Worm (Caenorhabditis elegans) whole organism, L4 larva: ENCODE results near the gene gst-24.
A peak's percentile ranks its signal among the peaks of the same experiment; 100 is the strongest.

Experiments
- D1046.2 ChIP-seq: fragments of 200-800 bp; sonication (Bioruptor generic); IDR thresholded peaks from 2 replicates; pipeline ENCODE4 v1.3.6; 2022; ENCODE audit warnings: missing genetic modification characterization, missing compliant biosample characterization
- F37D6.2 ChIP-seq: sonication (generic microtip); optimal IDR thresholded peaks from 2 replicates; lab custom pipeline; 2016; ENCODE audit warnings: mild to moderate bottlenecking, missing genetic modification characterization, missing compliant biosample characterization
- R02D3.7 ChIP-seq: fragments of 150-350 bp; sonication (generic microtip); optimal IDR thresholded peaks from 3 replicates; lab custom pipeline; 2014; ENCODE audit warnings: missing biosample characterization, missing genetic modification characterization
- T20F7.1 ChIP-seq: fragments of 200-800 bp; sonication (Bioruptor generic); optimal IDR thresholded peaks from 2 replicates; lab custom pipeline; 2018; ENCODE audit warnings: mild to moderate bottlenecking, missing genetic modification characterization, missing compliant biosample characterization
- T26A8.4 ChIP-seq: fragments of 200-800 bp; sonication (Bioruptor generic); IDR thresholded peaks from 2 replicates; pipeline ENCODE4 v1.3.6; 2022; ENCODE audit warnings: missing genetic modification characterization, missing compliant biosample characterization
- Y105C5A.15 ChIP-seq: fragments of 200-800 bp; sonication (Bioruptor generic); IDR thresholded peaks from 2 replicates; pipeline ENCODE4 v1.3.6; 2022; ENCODE audit warnings: missing genetic modification characterization, missing compliant biosample characterization
- Y48G9A.11 ChIP-seq: fragments of 200-800 bp; sonication (Bioruptor generic); IDR thresholded peaks from 2 replicates; pipeline ENCODE4 v1.3.6; 2022; ENCODE audit warnings: missing genetic modification reagents, missing genetic modification characterization, missing compliant biosample characterization
- aha-1 ChIP-seq: fragments of 150-350 bp; peaks from one replicate; lab custom pipeline; 2014; ENCODE audit warnings: missing biosample characterization, missing genetic modification characterization
- ama-1 ChIP-seq: fragments of 150-350 bp; optimal IDR thresholded peaks from 2 replicates; lab custom pipeline; 2014; ENCODE audit warnings: inconsistent platforms, mixed read lengths
- attf-4 ChIP-seq: sonication (generic microtip); optimal IDR thresholded peaks from 3 replicates; lab custom pipeline; 2017; ENCODE audit warnings: missing biosample characterization, missing genetic modification characterization
- ceh-28 ChIP-seq: fragments of 150-350 bp; optimal IDR thresholded peaks from 2 replicates; lab custom pipeline; 2014; ENCODE audit warnings: missing biosample characterization, missing genetic modification reagents, missing genetic modification characterization
- ceh-82 ChIP-seq: sonication (generic microtip); optimal IDR thresholded peaks from 2 replicates; lab custom pipeline; 2017; ENCODE audit warnings: missing biosample characterization, missing genetic modification characterization
- ces-1 ChIP-seq: fragments of 150-350 bp; sonication (generic microtip); optimal IDR thresholded peaks from 4 replicates; lab custom pipeline; 2014; ENCODE audit warnings: missing biosample characterization, missing genetic modification reagents, missing genetic modification characterization
- cey-2 ChIP-seq: sonication (generic microtip); optimal IDR thresholded peaks from 3 replicates; lab custom pipeline; 2017; ENCODE audit warnings: missing genetic modification characterization, mild to moderate bottlenecking, missing compliant biosample characterization, antibody characterized with exemption, borderline replicate concordance; ENCODE audit not compliant: insufficient read depth
- ctbp-1 ChIP-seq: fragments of 200-800 bp; sonication (Bioruptor generic); IDR thresholded peaks from 2 replicates; pipeline ENCODE4 v1.3.6; 2022; ENCODE audit warnings: missing genetic modification reagents, missing genetic modification characterization, missing compliant biosample characterization
- daf-12 ChIP-seq: fragments of 150-350 bp; optimal IDR thresholded peaks from 2 replicates; lab custom pipeline; 2014; ENCODE audit warnings: missing biosample characterization, missing genetic modification reagents, missing genetic modification characterization
- daf-16 ChIP-seq, 3 experiments: sonication (generic microtip); optimal IDR thresholded peaks; 2 replicates each; lab custom pipeline; 2016 to 2017; ENCODE audit warnings: missing genetic modification characterization in 3 of 3, missing genetic modification reagents in 3 of 3, mild to moderate bottlenecking in 2 of 3, missing compliant biosample characterization in 2 of 3, missing biosample characterization in 1 of 3, moderate library complexity in 1 of 3
- dmd-6 ChIP-seq: fragments of 200-800 bp; sonication (Bioruptor generic); IDR thresholded peaks from 2 replicates; pipeline ENCODE4 v1.3.6; 2022; ENCODE audit warnings: missing genetic modification reagents, missing genetic modification characterization, missing compliant biosample characterization
- dmd-8 ChIP-seq: fragments of 200-800 bp; sonication (Bioruptor generic); IDR thresholded peaks from 2 replicates; pipeline ENCODE4 v1.3.6; 2022; ENCODE audit warnings: missing genetic modification characterization, missing compliant biosample characterization
- dmd-9 ChIP-seq: fragments of 200-800 bp; sonication (Bioruptor generic); IDR thresholded peaks from 2 replicates; pipeline ENCODE4 v1.3.6; 2022; ENCODE audit warnings: missing genetic modification reagents, missing genetic modification characterization, missing compliant biosample characterization
- dve-1 ChIP-seq: sonication (generic microtip); optimal IDR thresholded peaks from 2 replicates; lab custom pipeline; 2017; ENCODE audit warnings: antibody characterized with exemption, mild to moderate bottlenecking, missing genetic modification characterization, missing compliant biosample characterization; ENCODE audit not compliant: insufficient read depth
- fkh-10 ChIP-seq: fragments of 150-350 bp; optimal IDR thresholded peaks from 2 replicates; lab custom pipeline; 2014; ENCODE audit warnings: missing biosample characterization, missing genetic modification reagents, missing genetic modification characterization
- gei-8 ChIP-seq: fragments of 200-800 bp; sonication (Bioruptor generic); optimal IDR thresholded peaks from 2 replicates; lab custom pipeline; 2018; ENCODE audit warnings: mild to moderate bottlenecking, missing genetic modification characterization, missing compliant biosample characterization
- hif-1 ChIP-seq, 2 experiments: sonication (generic microtip); optimal IDR thresholded peaks; 2 replicates each; lab custom pipeline; 2016 to 2017; ENCODE audit warnings: missing compliant biosample characterization in 2 of 2, missing genetic modification characterization in 2 of 2, missing genetic modification reagents in 2 of 2, missing genotype in 2 of 2, mild to moderate bottlenecking in 1 of 2
- hlh-11 ChIP-seq: fragments of 200-800 bp; sonication (Bioruptor generic); optimal IDR thresholded peaks from 2 replicates; lab custom pipeline; 2018; ENCODE audit warnings: mild to moderate bottlenecking, missing genetic modification characterization, missing compliant biosample characterization
- hlh-30 ChIP-seq: sonication (generic microtip); optimal IDR thresholded peaks from 2 replicates; lab custom pipeline; 2017; ENCODE audit warnings: antibody characterized with exemption, mild to moderate bottlenecking, missing genetic modification characterization, missing compliant biosample characterization; ENCODE audit not compliant: insufficient read depth
- jun-1 ChIP-seq: fragments of 150-350 bp; optimal IDR thresholded peaks from 2 replicates; lab custom pipeline; 2014; ENCODE audit warnings: missing biosample characterization, missing genetic modification reagents, missing genetic modification characterization
- lim-7 ChIP-seq: fragments of 200-800 bp; sonication (Bioruptor generic); IDR thresholded peaks from 2 replicates; pipeline ENCODE4 v1.3.6; 2022; ENCODE audit warnings: missing genetic modification characterization, missing compliant biosample characterization
- lin-1 ChIP-seq: fragments of 200-800 bp; sonication (Bioruptor generic); IDR thresholded peaks from 2 replicates; pipeline ENCODE4 v1.3.6; 2022; ENCODE audit warnings: missing genetic modification reagents, missing genetic modification characterization, missing compliant biosample characterization
- lin-39 ChIP-seq: fragments of 150-350 bp; optimal IDR thresholded peaks from 2 replicates; lab custom pipeline; 2014; ENCODE audit warnings: missing biosample characterization, missing genetic modification reagents, missing genetic modification characterization
- mdl-1 ChIP-seq, 2 experiments: fragments of 150-350 bp in 1 of 2; sonication (generic microtip) in 1 of 2; optimal IDR thresholded peaks; 2 replicates each; lab custom pipeline; 2014 to 2017; ENCODE audit warnings: missing biosample characterization in 2 of 2, missing genetic modification characterization in 2 of 2
- mep-1 ChIP-seq: fragments of 150-350 bp; sonication (generic microtip); optimal IDR thresholded peaks from 3 replicates; lab custom pipeline; 2014; ENCODE audit warnings: missing biosample characterization, missing genetic modification characterization
- nhr-10 ChIP-seq: fragments of 150-350 bp; optimal IDR thresholded peaks from 2 replicates; lab custom pipeline; 2014; ENCODE audit warnings: missing biosample characterization, missing genetic modification characterization
- nhr-102 ChIP-seq: sonication (generic microtip); optimal IDR thresholded peaks from 2 replicates; lab custom pipeline; 2016; ENCODE audit warnings: mild to moderate bottlenecking, missing genetic modification characterization, moderate library complexity, missing compliant biosample characterization
- nhr-11 ChIP-seq: fragments of 150-350 bp; optimal IDR thresholded peaks from 2 replicates; lab custom pipeline; 2014; ENCODE audit warnings: missing biosample characterization, missing genetic modification characterization
- nhr-111 ChIP-seq: fragments of 200-800 bp; sonication (Bioruptor generic); optimal IDR thresholded peaks from 2 replicates; lab custom pipeline; 2018; ENCODE audit warnings: mild to moderate bottlenecking, missing genetic modification characterization, missing compliant biosample characterization
- nhr-42 ChIP-seq: fragments of 200-800 bp; sonication (Bioruptor generic); IDR thresholded peaks from 2 replicates; pipeline ENCODE4 v1.3.6; 2022; ENCODE audit warnings: missing genetic modification characterization, missing compliant biosample characterization
- nhr-48 ChIP-seq: sonication (generic microtip); optimal IDR thresholded peaks from 2 replicates; lab custom pipeline; 2016; ENCODE audit warnings: mild to moderate bottlenecking, missing genetic modification characterization, missing compliant biosample characterization
- nhr-6 ChIP-seq: fragments of 150-350 bp; optimal IDR thresholded peaks from 2 replicates; lab custom pipeline; 2014; ENCODE audit warnings: missing biosample characterization, missing genetic modification characterization
- php-3 ChIP-seq: fragments of 200-800 bp; sonication (Bioruptor generic); IDR thresholded peaks from 2 replicates; pipeline ENCODE4 v1.3.6; 2022; ENCODE audit warnings: missing genetic modification reagents, missing genetic modification characterization, missing compliant biosample characterization
- pqm-1 ChIP-seq: sonication (generic microtip); optimal IDR thresholded peaks from 2 replicates; lab custom pipeline; 2017; ENCODE audit warnings: missing biosample characterization, missing genetic modification characterization
- rbr-2 ChIP-seq: sonication (generic microtip); optimal IDR thresholded peaks from 2 replicates; lab custom pipeline; 2016; ENCODE audit warnings: missing genotype, missing genetic modification characterization, missing compliant biosample characterization
- saeg-2 ChIP-seq: fragments of 200-800 bp; sonication (Bioruptor generic); IDR thresholded peaks from 2 replicates; pipeline ENCODE4 v1.3.6; 2022; ENCODE audit warnings: missing genetic modification reagents, missing genetic modification characterization, missing compliant biosample characterization
- skn-1 ChIP-seq: fragments of 150-350 bp; optimal IDR thresholded peaks from 2 replicates; lab custom pipeline; 2014; ENCODE audit warnings: missing biosample characterization, missing genetic modification characterization
- unc-39 ChIP-seq: sonication (generic microtip); optimal IDR thresholded peaks from 2 replicates; lab custom pipeline; 2017; ENCODE audit warnings: missing biosample characterization, missing genetic modification characterization
- unc-62 ChIP-seq, 3 experiments: fragments of 150-350 bp in 1 of 3; sonication (generic microtip); optimal IDR thresholded peaks in 2 of 3; peaks in 1 of 3; 1 replicate in 1 of 3; 2 replicates in 2 of 3; lab custom pipeline; 2014 to 2017; ENCODE audit warnings: missing biosample characterization in 3 of 3, missing genetic modification characterization in 3 of 3, missing genetic modification reagents in 3 of 3, missing genotype in 1 of 3
- zfp-2 ChIP-seq: sonication (generic microtip); optimal IDR thresholded peaks from 2 replicates; lab custom pipeline; 2016; ENCODE audit warnings: mild to moderate bottlenecking, missing genetic modification characterization, missing compliant biosample characterization
- zip-2 ChIP-seq: fragments of 150-350 bp; optimal IDR thresholded peaks from 2 replicates; lab custom pipeline; 2014; ENCODE audit warnings: missing biosample characterization, missing genetic modification characterization

Gene gst-24

ce11 chrII:13640210-13640609, 29.0 kb upstream of the gst-24 start (continued):
- no peak for TF ChIP-seq zfp-2 (tag; lab: Kevin White, UChicago)
- no peak for TF ChIP-seq Y48G9A.11 (GFP tag; lab: Robert Waterston, UW)
- TF ChIP-seq daf-12 (tag; lab: Kevin White, UChicago): no peak
- TF ChIP-seq nhr-6 (tag; lab: Kevin White, UChicago): peak; percentile 11
- peak; percentile 58 for TF ChIP-seq hlh-11 (tag; lab: Kevin White, UChicago)
- TF ChIP-seq unc-62 (GFP tag; optimal IDR thresholded peaks at IDR 0.05 in 1 of 2; lab: Kevin White, UChicago): no peak
- no peak for TF ChIP-seq unc-62 (tag; optimal IDR thresholded peaks at IDR 0.05; lab: Kevin White, UChicago)
- no peak for TF ChIP-seq nhr-11 (tag; lab: Kevin White, UChicago)
- TF ChIP-seq saeg-2: no peak
- no peak for TF ChIP-seq daf-16 (GFP tag; optimal IDR thresholded peaks at IDR 0.05; lab: Kevin White, UChicago)
- TF ChIP-seq daf-16 (tag; optimal IDR thresholded peaks at IDR 0.05; lab: Kevin White, UChicago): peak; percentile 26
- TF ChIP-seq ama-1: no peak
- peak; percentile 53 for TF ChIP-seq aha-1
- TF ChIP-seq dve-1 (tag; lab: Kevin White, UChicago): peak; percentile 35
- TF ChIP-seq mdl-1 (tag; optimal IDR thresholded peaks at IDR 0.05; lab: Kevin White, UChicago): peak in 1 of 2 experiments; percentile 80

DNA sequence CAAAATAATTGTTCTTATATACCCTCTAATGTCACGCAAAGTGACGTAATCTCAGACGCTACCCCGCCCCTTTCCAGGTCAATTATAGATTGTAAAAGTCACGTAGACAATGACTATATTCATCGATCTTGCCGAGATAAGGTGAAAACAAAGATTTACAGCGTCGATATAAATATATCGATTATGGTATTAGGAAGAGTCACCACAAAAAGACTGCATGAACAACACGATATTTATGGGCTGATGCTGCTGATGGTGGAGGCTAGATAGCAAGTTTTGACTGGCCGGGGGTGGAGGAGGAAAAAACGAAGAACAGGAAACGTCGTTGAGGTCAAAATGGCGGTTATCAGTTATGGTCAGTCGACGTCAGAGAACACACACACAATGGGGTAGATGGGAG, 27.4 kb upstream of the gst-24 start:
- peak; percentile 2 for TF ChIP-seq pqm-1
- TF ChIP-seq dmd-6 (GFP tag; lab: Robert Waterston, UW): peak; percentile 25
- TF ChIP-seq T20F7.1: no peak
- TF ChIP-seq lin-1 (GFP tag; lab: Robert Waterston, UW): no peak
- no peak for TF ChIP-seq zip-2 (tag; lab: Kevin White, UChicago)
- peak in 1 of 2 experiments; percentile 68 for TF ChIP-seq unc-62 (GFP tag; optimal IDR thresholded peaks at IDR 0.05 in 1 of 2; lab: Kevin White, UChicago)
- TF ChIP-seq unc-62 (tag; optimal IDR thresholded peaks at IDR 0.05; lab: Kevin White, UChicago): no peak
- TF ChIP-seq jun-1 (tag; lab: Kevin White, UChicago): no peak
- no peak for TF ChIP-seq Y105C5A.15
- TF ChIP-seq attf-4 (tag; lab: Kevin White, UChicago): no peak
- TF ChIP-seq dmd-8 (GFP tag; lab: Robert Waterston, UW): no peak
- TF ChIP-seq nhr-111: no peak
- TF ChIP-seq dmd-9 (GFP tag; lab: Robert Waterston, UW): no peak
- TF ChIP-seq lin-39: no peak
- no peak for TF ChIP-seq cey-2
- TF ChIP-seq rbr-2: no peak
- peak; percentile 87 for TF ChIP-seq nhr-48 (tag; lab: Kevin White, UChicago)
- 0 out of 2 replicates have a peak, but pooled peaks have one; percentile 19 for TF ChIP-seq php-3 (GFP tag; lab: Robert Waterston, UW)
- TF ChIP-seq ceh-82: no peak
- TF ChIP-seq hif-1 (tag; optimal IDR thresholded peaks at IDR 0.05; lab: Kevin White, UChicago): peak; percentile 93 to 97
- TF ChIP-seq ctbp-1 (GFP tag; lab: Robert Waterston, UW): no peak
- no peak for TF ChIP-seq unc-39 (tag; lab: Kevin White, UChicago)
- TF ChIP-seq lim-7 (GFP tag; lab: Robert Waterston, UW): no peak
- TF ChIP-seq R02D3.7 (tag; lab: Kevin White, UChicago): no peak
- TF ChIP-seq hlh-30 (tag; lab: Kevin White, UChicago): no peak
- no peak for TF ChIP-seq gei-8 (GFP tag; lab: Kevin White, UChicago)
- TF ChIP-seq ces-1 (GFP tag; lab: Kevin White, UChicago): no peak
- TF ChIP-seq nhr-11 (tag; lab: Kevin White, UChicago): no peak
- TF ChIP-seq D1046.2 (GFP tag; lab: Robert Waterston, UW): no peak
- TF ChIP-seq nhr-10 (tag; lab: Kevin White, UChicago): no peak
- no peak for TF ChIP-seq Y48G9A.11 (GFP tag; lab: Robert Waterston, UW)
- TF ChIP-seq ceh-28 (tag; lab: Kevin White, UChicago): peak; percentile 55
- TF ChIP-seq F37D6.2 (tag; lab: Kevin White, UChicago): no peak
- TF ChIP-seq T26A8.4 (GFP tag; lab: Robert Waterston, UW): peak; percentile 9; the same call in 1 of the 2 replicates
- no peak for TF ChIP-seq skn-1
- no peak for TF ChIP-seq daf-16 (GFP tag; optimal IDR thresholded peaks at IDR 0.05; lab: Kevin White, UChicago)
- peak; percentile 91 for TF ChIP-seq daf-16 (tag; optimal IDR thresholded peaks at IDR 0.05; lab: Kevin White, UChicago)
- TF ChIP-seq mdl-1 (tag; optimal IDR thresholded peaks at IDR 0.05; lab: Kevin White, UChicago): peak in 1 of 2 experiments; percentile 69
- peak; percentile 14 for TF ChIP-seq nhr-102
- no peak for TF ChIP-seq fkh-10 (GFP tag; lab: Kevin White, UChicago)
- TF ChIP-seq mep-1: peak; percentile 54
- no peak for TF ChIP-seq saeg-2
- TF ChIP-seq nhr-42 (GFP tag; lab: Robert Waterston, UW): peak; percentile 76
